Fruit fly (Drosophila melanogaster) whole organism, wandering third instar larva: ENCODE measurements around the gene CG3224.
A peak's percentile ranks its signal among the peaks of the same experiment; 100 is the strongest.

ENCODE experiments used
- Abd-B ChIP-seq: fragments of >200 bp; optimal IDR thresholded peaks from 2 replicates; lab custom pipeline; 2017; ENCODE audit warnings: missing biosample characterization, missing genetic modification characterization
- CG32264 ChIP-seq: fragments of 200-800 bp; sonication (Bioruptor generic); optimal IDR thresholded peaks from 2 replicates; lab custom pipeline; 2016; ENCODE audit warnings: missing biosample characterization, missing genetic modification characterization
- CG9705 ChIP-seq: fragments of 200-800 bp; sonication (Bioruptor generic); optimal IDR thresholded peaks from 2 replicates; lab custom pipeline; 2018; ENCODE audit warnings: missing biosample characterization, mild to moderate bottlenecking, missing genetic modification characterization
- Dfd ChIP-seq: fragments of >200 bp; optimal IDR thresholded peaks from 2 replicates; lab custom pipeline; 2017; ENCODE audit warnings: missing biosample characterization, missing genetic modification characterization
- HLH106 ChIP-seq: fragments of 200-800 bp; optimal IDR thresholded peaks from 3 replicates; lab custom pipeline; 2019; ENCODE audit warnings: missing biosample characterization, mild to moderate bottlenecking, missing genetic modification characterization, moderate library complexity
- Hnf4 ChIP-seq: fragments of 200-800 bp; sonication (Bioruptor generic); optimal IDR thresholded peaks from 2 replicates; lab custom pipeline; 2016; ENCODE audit warnings: missing biosample characterization, mild to moderate bottlenecking, missing genetic modification characterization
- Hr78 ChIP-seq: fragments of >200 bp; optimal IDR thresholded peaks from 2 replicates; lab custom pipeline; 2017; ENCODE audit warnings: missing biosample characterization, missing genetic modification characterization
- Hr83 ChIP-seq: fragments of 200-300 bp; sonication (Bioruptor generic); optimal IDR thresholded peaks from 2 replicates; lab custom pipeline; 2016; ENCODE audit warnings: missing biosample characterization, mild to moderate bottlenecking, missing genetic modification characterization, moderate library complexity; ENCODE audit not compliant: poor library complexity, severe bottlenecking
- Jra ChIP-seq: sonication (Bioruptor generic); optimal IDR thresholded peaks from 2 replicates; lab custom pipeline; 2016; ENCODE audit warnings: missing biosample characterization, missing genetic modification characterization
- Myc ChIP-seq: fragments of >200 bp; optimal IDR thresholded peaks from 2 replicates; lab custom pipeline; 2017
- N ChIP-seq: fragments of >200 bp; optimal IDR thresholded peaks from 2 replicates; lab custom pipeline; 2018; ENCODE audit warnings: missing biosample characterization, missing external identifiers, missing genetic modification characterization
- OdsH ChIP-seq: fragments of 200-800 bp; sonication (Bioruptor generic); optimal IDR thresholded peaks from 2 replicates; lab custom pipeline; 2016; ENCODE audit warnings: missing biosample characterization, mild to moderate bottlenecking, missing genetic modification characterization
- Rel ChIP-seq, 2 experiments: fragments of 200-800 bp; sonication (Bioruptor generic) in 1 of 2; optimal IDR thresholded peaks; 2 replicates in 1 of 2; 3 replicates in 1 of 2; lab custom pipeline; 2016 to 2019; ENCODE audit warnings: mild to moderate bottlenecking in 2 of 2, missing biosample characterization in 2 of 2, missing genetic modification characterization in 2 of 2, moderate library complexity in 1 of 2
- Sp1 ChIP-seq: fragments of 200-800 bp; sonication (Bioruptor generic); optimal IDR thresholded peaks from 3 replicates; lab custom pipeline; 2019; ENCODE audit warnings: missing biosample characterization, mild to moderate bottlenecking, missing genetic modification characterization, moderate library complexity
- br ChIP-seq: fragments of 200-800 bp; sonication (Bioruptor generic); optimal IDR thresholded peaks from 2 replicates; lab custom pipeline; 2016; ENCODE audit warnings: missing biosample characterization, missing genetic modification characterization
- brk ChIP-seq: fragments of 200-800 bp; sonication (Bioruptor generic); optimal IDR thresholded peaks from 2 replicates; lab custom pipeline; 2016; ENCODE audit warnings: missing biosample characterization, mild to moderate bottlenecking, missing genetic modification characterization
- dl ChIP-seq, 2 experiments: fragments of 175-275, 200-275 bp in 1 of 2; fragments of 200-275 bp in 1 of 2; sonication (Bioruptor generic); optimal IDR thresholded peaks; lab custom pipeline; 2018; ENCODE audit warnings: mild to moderate bottlenecking in 2 of 2, missing biosample characterization in 2 of 2, missing genetic modification characterization in 2 of 2, moderate library complexity in 2 of 2; ENCODE audit not compliant: partially characterized antibody in 2 of 2, insufficient read depth in 1 of 2
- dmrt93B ChIP-seq: fragments of 200-800 bp; sonication (Bioruptor generic); optimal IDR thresholded peaks from 2 replicates; lab custom pipeline; 2018; ENCODE audit warnings: missing biosample characterization, mild to moderate bottlenecking, missing genetic modification characterization
- ey ChIP-seq: fragments of 200-800 bp; sonication (Bioruptor generic); optimal IDR thresholded peaks from 2 replicates; lab custom pipeline; 2016; ENCODE audit warnings: missing biosample characterization, missing genetic modification characterization
- foxo ChIP-seq, 2 experiments: fragments of 200-800 bp; sonication (Bioruptor generic); optimal IDR thresholded peaks; 2 replicates in 1 of 2; 3 replicates in 1 of 2; lab custom pipeline; 2016 to 2017; ENCODE audit warnings: missing biosample characterization in 2 of 2, missing genetic modification characterization in 2 of 2
- fru ChIP-seq: fragments of 200-800 bp; sonication (Bioruptor generic); optimal IDR thresholded peaks from 3 replicates; lab custom pipeline; 2016; ENCODE audit warnings: missing biosample characterization, mild to moderate bottlenecking, missing genetic modification characterization
- h ChIP-seq: fragments of 200-800 bp; sonication (Bioruptor generic); optimal IDR thresholded peaks from 3 replicates; lab custom pipeline; 2016; ENCODE audit warnings: missing biosample characterization, mild to moderate bottlenecking, missing genetic modification characterization
- jim ChIP-seq: fragments of 175-275, 200-325 bp; sonication (Bioruptor generic); optimal IDR thresholded peaks from 2 replicates; lab custom pipeline; 2016; ENCODE audit warnings: missing biosample characterization, mild to moderate bottlenecking, missing genetic modification characterization
- lola ChIP-seq: fragments of >200 bp; optimal IDR thresholded peaks from 2 replicates; lab custom pipeline; 2017; ENCODE audit warnings: missing biosample characterization, missing genetic modification characterization
- psq ChIP-seq: fragments of 200-800 bp; sonication (Bioruptor generic); optimal IDR thresholded peaks from 3 replicates; lab custom pipeline; 2017; ENCODE audit warnings: missing biosample characterization, mild to moderate bottlenecking, missing genetic modification characterization, moderate library complexity
- rgr ChIP-seq: fragments of 200-800 bp; sonication (Bioruptor generic); optimal IDR thresholded peaks from 3 replicates; lab custom pipeline; 2016; ENCODE audit warnings: missing biosample characterization, mild to moderate bottlenecking, missing genetic modification characterization
- sage ChIP-seq: fragments of 200-800 bp; sonication (Bioruptor generic); optimal IDR thresholded peaks from 2 replicates; lab custom pipeline; 2016; ENCODE audit warnings: missing biosample characterization, mild to moderate bottlenecking, missing genetic modification characterization
- sv ChIP-seq: fragments of 200-800 bp; sonication (Bioruptor generic); optimal IDR thresholded peaks from 3 replicates; lab custom pipeline; 2016; ENCODE audit warnings: missing biosample characterization, missing genetic modification characterization
- tai ChIP-seq: sonication (Bioruptor generic); optimal IDR thresholded peaks from 2 replicates; lab custom pipeline; 2016; ENCODE audit warnings: missing biosample characterization, missing genetic modification characterization
- usp ChIP-seq: fragments of >200 bp; optimal IDR thresholded peaks from 2 replicates; lab custom pipeline; 2017; ENCODE audit warnings: missing biosample characterization, missing genetic modification characterization
- woc ChIP-seq: sonication (Bioruptor generic); optimal IDR thresholded peaks from 2 replicates; lab custom pipeline; 2016; ENCODE audit warnings: missing biosample characterization, mild to moderate bottlenecking, missing genetic modification characterization

Gene CG3224

dm6 chrX:6700263-6700989, 39.2 kb upstream of the CG3224 start:
- TF ChIP-seq Hnf4 (GFP tag; lab: Kevin White, UChicago) (no peak), N (GFP tag; lab: Kevin White, UChicago) (no peak), rgr (GFP tag; lab: Kevin White, UChicago) (no peak), br (GFP tag; lab: Kevin White, UChicago) (no peak), Dfd (no peak), Rel (GFP tag; optimal IDR thresholded peaks at IDR 0.05; lab: Kevin White, UChicago) (no peak), Rel (tag; optimal IDR thresholded peaks at IDR 0.05; lab: Kevin White, UChicago) (no peak), usp (no peak), tai (GFP tag; lab: Kevin White, UChicago) (no peak), Abd-B (GFP tag; lab: Kevin White, UChicago) (no peak), CG9705 (GFP tag; lab: Kevin White, UChicago) (no peak), lola (GFP tag; lab: Kevin White, UChicago) (no peak), Hr83 (no peak), h (GFP tag; lab: Kevin White, UChicago) (no peak), jim (no peak), psq (GFP tag; lab: Kevin White, UChicago) (no peak), ey (GFP tag; lab: Kevin White, UChicago) (no peak), Hr78 (no peak), HLH106 (tag; lab: Kevin White, UChicago) (no peak)

- no peak for TF ChIP-seq Abd-B (GFP tag; lab: Kevin White, UChicago)
- peak; percentile 44 for TF ChIP-seq brk (GFP tag; lab: Kevin White, UChicago)
- peak; percentile 40 for TF ChIP-seq OdsH (GFP tag; lab: Kevin White, UChicago)
- TF ChIP-seq Rel (GFP tag; optimal IDR thresholded peaks at IDR 0.05; lab: Kevin White, UChicago) = peak; percentile 57
- TF ChIP-seq Rel (tag; optimal IDR thresholded peaks at IDR 0.05; lab: Kevin White, UChicago) = peak; percentile 21
- peak; percentile 57 for TF ChIP-seq br (GFP tag; lab: Kevin White, UChicago)
- TF ChIP-seq fru (GFP tag; lab: Kevin White, UChicago) = peak; percentile 100
- peak; percentile 17 for TF ChIP-seq CG9705 (GFP tag; lab: Kevin White, UChicago)
- peak; percentile 71 for TF ChIP-seq Myc (lab: Kevin White, UChicago)
- TF ChIP-seq N (GFP tag; lab: Kevin White, UChicago) = no peak
- TF ChIP-seq woc = peak; percentile 93
- peak; percentile 3 for TF ChIP-seq dmrt93B
- no peak for TF ChIP-seq Dfd
- TF ChIP-seq dl (GFP tag; optimal IDR thresholded peaks at IDR 0.05; lab: Kevin White, UChicago; ENCODE audit: insufficient read depth in 1 of 2, partially characterized antibody in 2 of 2) = no peak
- peak; percentile 73 for TF ChIP-seq Sp1 (GFP tag; lab: Kevin White, UChicago)
- no peak for TF ChIP-seq Hr83
- TF ChIP-seq rgr (GFP tag; lab: Kevin White, UChicago) = peak; percentile 65
- peak; percentile 34 for TF ChIP-seq sv (GFP tag; lab: Kevin White, UChicago)
- TF ChIP-seq Hr78 = no peak
- TF ChIP-seq HLH106 (tag; lab: Kevin White, UChicago) = peak; percentile 50
- TF ChIP-seq foxo (GFP tag; optimal IDR thresholded peaks at IDR 0.05; lab: Kevin White, UChicago) = peak in 1 of 2 experiments; percentile 51
- no peak for TF ChIP-seq usp
- peak; percentile 45 for TF ChIP-seq Hnf4 (GFP tag; lab: Kevin White, UChicago)
- peak; percentile 69 for TF ChIP-seq psq (GFP tag; lab: Kevin White, UChicago)
- peak; percentile 47 for TF ChIP-seq CG32264 (GFP tag; lab: Kevin White, UChicago)
- TF ChIP-seq ey (GFP tag; lab: Kevin White, UChicago) = peak; percentile 39
- TF ChIP-seq sage (GFP tag; lab: Kevin White, UChicago) = peak; percentile 21
- peak; percentile 66 for TF ChIP-seq h (GFP tag; lab: Kevin White, UChicago)
These were observed 38.1 kb upstream of the CG3224 start, which contains the start of gene CG14441 for dm6 chrX:6699255-6699885. Gene CG14441 (plus strand): TSS chrX:6699508.

dm6 chrX:6698248-6698812, 37.1 kb upstream of the CG3224 start, which contains the start of gene CG14440:
Gene CG14440 (minus strand): TSS chrX:6698567.
- TF ChIP-seq Rel (GFP tag; optimal IDR thresholded peaks at IDR 0.05; lab: Kevin White, UChicago) (no peak), Rel (tag; optimal IDR thresholded peaks at IDR 0.05; lab: Kevin White, UChicago) (peak; percentile 81), Jra (no peak)
